Worm (Caenorhabditis elegans) whole organism, L2 larva: Measurements from ENCODE around the gene elt-7.

Experiments used
- C34F6.9 ChIP-seq: fragments of 150-350 bp; optimal IDR thresholded peaks from 2 replicates; lab custom pipeline; 2014; ENCODE audit warnings: missing biosample characterization, missing genetic modification characterization
- F13H6.1 ChIP-seq: sonication (generic microtip); optimal IDR thresholded peaks from 2 replicates; lab custom pipeline; 2016; ENCODE audit warnings: missing genetic modification characterization, missing compliant biosample characterization
- Y55F3AM.14 ChIP-seq: fragments of 200-800 bp; sonication (Bioruptor generic); optimal IDR thresholded peaks from 2 replicates; lab custom pipeline; 2018; ENCODE audit warnings: mild to moderate bottlenecking, missing genetic modification characterization, missing compliant biosample characterization
- ZK546.5 ChIP-seq: sonication (generic microtip); optimal IDR thresholded peaks from 2 replicates; lab custom pipeline; 2017; ENCODE audit warnings: missing biosample characterization, missing genetic modification characterization
- aly-2 ChIP-seq: fragments of 150-350 bp; optimal IDR thresholded peaks from 2 replicates; lab custom pipeline; 2014; ENCODE audit warnings: missing biosample characterization, missing genetic modification characterization
- ama-1 ChIP-seq: fragments of 150-350 bp; optimal IDR thresholded peaks from 2 replicates; lab custom pipeline; 2018; ENCODE audit warnings: inconsistent platforms
- blmp-1 ChIP-seq: sonication (generic microtip); optimal IDR thresholded peaks from 2 replicates; lab custom pipeline; 2017; ENCODE audit warnings: missing genetic modification characterization, mild to moderate bottlenecking, missing compliant biosample characterization, antibody characterized with exemption, moderate library complexity; ENCODE audit not compliant: insufficient read depth
- ceh-16 ChIP-seq: fragments of 150-350 bp; optimal IDR thresholded peaks from 2 replicates; lab custom pipeline; 2014; ENCODE audit warnings: missing biosample characterization, missing genetic modification characterization
- ceh-82 ChIP-seq: fragments of 150-350 bp; optimal IDR thresholded peaks from 2 replicates; lab custom pipeline; 2014; ENCODE audit warnings: missing biosample characterization, missing genetic modification characterization
- crh-2 ChIP-seq: sonication (generic microtip); optimal IDR thresholded peaks from 2 replicates; lab custom pipeline; 2017; ENCODE audit warnings: missing biosample characterization, missing genetic modification characterization
- dmd-4 ChIP-seq: sonication (generic microtip); optimal IDR thresholded peaks from 2 replicates; lab custom pipeline; 2017; ENCODE audit warnings: missing biosample characterization, missing genetic modification characterization
- elt-1 ChIP-seq: fragments of 150-350 bp; optimal IDR thresholded peaks from 2 replicates; lab custom pipeline; 2014; ENCODE audit warnings: missing biosample characterization, missing genetic modification characterization
- fos-1 ChIP-seq: fragments of 150-350 bp; optimal IDR thresholded peaks from 2 replicates; lab custom pipeline; 2014; ENCODE audit warnings: missing biosample characterization, missing genetic modification characterization
- gmeb-1 ChIP-seq: fragments of 150-350 bp; optimal IDR thresholded peaks from 2 replicates; lab custom pipeline; 2014; ENCODE audit warnings: missing biosample characterization, missing genetic modification characterization
- lin-11 ChIP-seq: fragments of 150-350 bp; sonication (generic microtip); optimal IDR thresholded peaks from 2 replicates; lab custom pipeline; 2014; ENCODE audit warnings: missing biosample characterization, missing genetic modification characterization, inconsistent platforms, mixed read lengths
- lin-13 ChIP-seq: fragments of 150-350 bp; optimal IDR thresholded peaks from 2 replicates; lab custom pipeline; 2014; ENCODE audit warnings: missing biosample characterization, missing genetic modification reagents, missing genetic modification characterization
- lin-39 ChIP-seq: fragments of 150-350 bp; optimal IDR thresholded peaks from 2 replicates; lab custom pipeline; 2014; ENCODE audit warnings: missing biosample characterization, missing genetic modification reagents, missing genetic modification characterization
- lsy-2 ChIP-seq, 2 experiments: fragments of 150-350 bp in 1 of 2; sonication (generic microtip) in 1 of 2; optimal IDR thresholded peaks; 2 replicates each; lab custom pipeline; 2014 to 2017; ENCODE audit warnings: missing biosample characterization in 2 of 2, missing genetic modification characterization in 2 of 2
- mab-5 ChIP-seq: fragments of 150-350 bp; optimal IDR thresholded peaks from 2 replicates; lab custom pipeline; 2014; ENCODE audit warnings: missing biosample characterization, missing genetic modification characterization
- mbf-1 ChIP-seq: sonication (generic microtip); optimal IDR thresholded peaks from 2 replicates; lab custom pipeline; 2017; ENCODE audit warnings: missing biosample characterization, missing genetic modification characterization
- nhr-12 ChIP-seq: fragments of 150-350 bp; optimal IDR thresholded peaks from 2 replicates; lab custom pipeline; 2014; ENCODE audit warnings: missing biosample characterization, missing genetic modification characterization
- nhr-129 ChIP-seq: fragments of 150-350 bp; optimal IDR thresholded peaks from 2 replicates; lab custom pipeline; 2014; ENCODE audit warnings: missing biosample characterization, missing genetic modification characterization
- nhr-21 ChIP-seq: fragments of 150-350 bp; optimal IDR thresholded peaks from 2 replicates; lab custom pipeline; 2014; ENCODE audit warnings: missing biosample characterization, missing genetic modification characterization
- nhr-23 ChIP-seq: fragments of 150-350 bp; optimal IDR thresholded peaks from 2 replicates; lab custom pipeline; 2014; ENCODE audit warnings: missing biosample characterization, missing genetic modification reagents, missing genetic modification characterization
- nhr-25 ChIP-seq: fragments of 150-350 bp; sonication (generic microtip); optimal IDR thresholded peaks from 3 replicates; lab custom pipeline; 2014; ENCODE audit warnings: missing biosample characterization, missing genetic modification characterization
- nhr-6 ChIP-seq: fragments of 150-350 bp; optimal IDR thresholded peaks from 2 replicates; lab custom pipeline; 2014; ENCODE audit warnings: missing biosample characterization, missing genetic modification characterization
- peb-1 ChIP-seq: fragments of 150-350 bp; optimal IDR thresholded peaks from 2 replicates; lab custom pipeline; 2014; ENCODE audit warnings: missing biosample characterization, missing genetic modification characterization
- sem-4 ChIP-seq: fragments of 150-350 bp; optimal IDR thresholded peaks from 2 replicates; lab custom pipeline; 2014; ENCODE audit warnings: missing biosample characterization, missing genetic modification reagents, missing genetic modification characterization
- skn-1 ChIP-seq: sonication (generic microtip); optimal IDR thresholded peaks from 2 replicates; lab custom pipeline; 2017; ENCODE audit warnings: missing biosample characterization, missing genetic modification characterization
- sma-3 ChIP-seq: sonication (generic microtip); optimal IDR thresholded peaks from 2 replicates; lab custom pipeline; 2016; ENCODE audit warnings: missing genetic modification reagents, missing genetic modification characterization, missing compliant biosample characterization
- sma-9 ChIP-seq, 2 experiments: fragments of 150-350 bp in 1 of 2; sonication (generic microtip) in 1 of 2; optimal IDR thresholded peaks; 2 replicates each; lab custom pipeline; 2014 to 2016; ENCODE audit warnings: missing genetic modification characterization in 2 of 2, mild to moderate bottlenecking in 1 of 2, missing biosample characterization in 1 of 2, missing compliant biosample characterization in 1 of 2, missing genetic modification reagents in 1 of 2, moderate library complexity in 1 of 2
- unc-39 ChIP-seq: fragments of 150-350 bp; optimal IDR thresholded peaks from 2 replicates; lab custom pipeline; 2014; ENCODE audit warnings: missing biosample characterization, missing genetic modification characterization
- ztf-1 ChIP-seq: fragments of 200-800 bp; sonication (Bioruptor generic); conservative IDR thresholded peaks from 2 replicates; pipeline ENCODE4 v1.3.6; 2022; ENCODE audit warnings: missing genetic modification characterization, missing compliant biosample characterization
- ztf-11 ChIP-seq: sonication (generic microtip); optimal IDR thresholded peaks from 2 replicates; lab custom pipeline; 2017; ENCODE audit warnings: missing biosample characterization, missing genetic modification characterization
- ztf-4 ChIP-seq: fragments of 150-350 bp; optimal IDR thresholded peaks from 2 replicates; lab custom pipeline; 2014; ENCODE audit warnings: missing biosample characterization, missing genetic modification characterization

The elt-7 gene

DNA sequence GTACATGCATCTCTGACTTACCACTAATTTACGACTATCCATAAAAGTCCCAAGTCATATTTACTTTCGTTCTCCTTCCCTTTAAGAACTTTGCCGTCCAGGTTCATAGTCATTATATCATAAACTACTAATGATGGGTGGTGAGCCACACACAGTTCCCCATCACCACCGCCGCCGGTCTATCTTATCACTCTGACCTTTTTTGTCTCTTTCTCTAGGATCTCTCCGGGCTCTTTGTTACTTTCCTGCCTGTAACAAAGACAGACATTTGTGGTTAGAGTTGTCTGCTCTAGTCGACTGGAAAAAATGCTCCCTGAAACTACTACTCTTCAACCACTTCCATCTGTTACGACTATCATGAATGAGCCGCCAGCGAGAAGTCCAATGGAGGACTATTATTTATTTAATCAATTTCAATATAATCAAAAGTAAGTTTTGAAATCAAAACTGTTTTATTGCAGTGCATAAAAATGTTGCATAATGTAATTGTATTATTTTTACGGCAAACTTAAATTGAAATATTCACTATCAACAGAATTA lies at the start of gene elt-7:
TSS of gene elt-7 (plus strand) at position 263 of the 540 bp plus-strand sequence.
- no peak for TF ChIP-seq lin-39 (tag; lab: Kevin White, UChicago)
- TF ChIP-seq fos-1: peak; percentile 50
- TF ChIP-seq, all 48 proteins: peak for 1

DNA sequence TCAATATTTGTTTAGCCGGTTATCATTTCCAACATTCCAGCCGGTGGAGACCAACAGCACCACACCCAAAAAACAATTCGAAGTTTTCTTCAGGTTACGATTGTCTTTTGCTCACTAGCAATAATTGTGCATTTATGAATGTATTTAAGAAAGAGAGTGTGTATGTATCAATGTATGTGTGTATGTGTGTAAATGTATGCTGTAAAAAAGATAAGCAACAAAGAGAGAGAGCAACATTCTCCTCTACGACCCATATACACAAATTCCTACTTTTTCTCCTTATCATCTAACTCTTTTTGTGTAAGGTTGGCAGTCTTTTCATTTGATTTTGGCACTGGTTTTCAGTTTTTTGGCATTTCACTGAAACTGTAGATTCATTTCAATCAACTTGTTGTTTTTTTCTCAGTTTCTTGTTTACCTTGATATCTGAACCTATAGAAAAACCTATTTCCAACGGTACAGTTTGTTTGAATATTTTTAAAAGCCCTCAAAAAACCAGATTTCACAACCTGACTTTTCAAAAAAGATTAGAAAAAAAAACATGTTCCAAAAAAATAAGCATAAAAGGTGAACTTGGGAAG lies 49.5 kb upstream of the elt-7 start:
- TF ChIP-seq ztf-4 (tag; lab: Kevin White, UChicago) (no peak), crh-2 (tag; lab: Kevin White, UChicago) (peak; percentile 50), fos-1 (peak; percentile 91), gmeb-1 (tag; lab: Kevin White, UChicago) (peak; percentile 12), sma-9 (GFP tag; optimal IDR thresholded peaks at IDR 0.05; lab: Kevin White, UChicago) (peak; percentile 5), sma-9 (tag; optimal IDR thresholded peaks at IDR 0.05; lab: Kevin White, UChicago) (no peak), blmp-1 (tag; lab: Kevin White, UChicago) (no peak)

DNA sequence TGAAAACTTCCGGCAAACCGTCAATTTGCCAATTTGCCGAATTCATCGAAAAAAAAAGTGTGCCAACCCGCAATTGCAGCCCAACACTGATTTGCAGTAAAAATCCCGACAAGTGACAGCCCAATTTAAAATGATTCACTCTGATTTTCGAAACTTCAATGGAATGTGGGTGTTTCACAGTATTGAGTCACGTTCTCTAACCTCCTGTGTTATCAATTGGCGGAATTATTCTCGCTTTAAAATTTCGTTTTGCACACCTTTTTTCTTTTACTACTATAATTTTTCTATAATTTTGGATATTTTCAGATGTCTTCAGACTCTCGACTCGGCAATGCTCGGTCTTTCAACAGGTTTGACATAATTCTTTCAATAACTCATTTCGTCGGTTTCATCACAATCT lies 48.2 kb upstream of the elt-7 start, which contains the start of gene F39G3.5:
TSS of gene F39G3.5 (plus strand) at position 301 of the 400 bp plus-strand sequence.
- TF ChIP-seq C34F6.9 (no peak), dmd-4 (no peak)
- TF ChIP-seq, all 48 proteins: peak for 0

DNA sequence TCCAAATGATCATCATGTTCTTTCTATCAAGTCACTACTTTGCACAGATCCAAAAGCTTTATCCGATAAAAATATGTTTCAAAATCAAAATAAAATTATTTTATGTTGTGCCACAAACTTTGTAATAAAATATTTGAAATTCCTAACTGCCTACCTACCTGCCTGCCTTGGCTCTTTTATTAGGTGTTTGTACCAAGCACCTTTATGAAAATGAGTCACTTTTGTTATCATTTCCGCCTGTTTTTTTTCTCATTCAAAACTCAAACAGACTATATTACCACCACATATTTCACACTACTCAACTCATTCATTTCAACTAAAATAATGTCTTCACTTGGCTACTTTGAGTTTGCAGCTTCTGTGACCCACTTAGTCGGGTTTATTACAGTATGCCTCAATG lies 46.0 kb upstream of the elt-7 start, which contains the start of gene F39G3.4:
TSS of gene F39G3.4 (plus strand) at position 301 of the 400 bp plus-strand sequence.
- TF ChIP-seq mbf-1 (tag; lab: Kevin White, UChicago): no peak
- no peak for TF ChIP-seq lin-11 (tag; lab: Kevin White, UChicago)
- TF ChIP-seq sma-3 (GFP tag; lab: Kevin White, UChicago): no peak
- TF ChIP-seq ztf-11 (tag; lab: Kevin White, UChicago): no peak
- TF ChIP-seq nhr-6: no peak
- TF ChIP-seq nhr-21: no peak
- TF ChIP-seq nhr-12 (tag; lab: Kevin White, UChicago): no peak
- no peak for TF ChIP-seq crh-2 (tag; lab: Kevin White, UChicago)
- TF ChIP-seq mab-5 (tag; lab: Kevin White, UChicago): no peak
- no peak for TF ChIP-seq lin-39 (tag; lab: Kevin White, UChicago)
- TF ChIP-seq ztf-4 (tag; lab: Kevin White, UChicago): no peak
- no peak for TF ChIP-seq nhr-25 (tag; lab: Kevin White, UChicago)
- no peak for TF ChIP-seq ceh-82 (tag; lab: Kevin White, UChicago)
- no peak for TF ChIP-seq gmeb-1 (tag; lab: Kevin White, UChicago)
- TF ChIP-seq elt-1 (tag; lab: Kevin White, UChicago): no peak
- TF ChIP-seq ztf-1 (GFP tag; lab: Robert Waterston, UW): no peak
- no peak for TF ChIP-seq sem-4 (tag; lab: Kevin White, UChicago)
- TF ChIP-seq ama-1 (lab: Kevin White, UChicago): no peak
- no peak for TF ChIP-seq skn-1 (tag; lab: Kevin White, UChicago)
- TF ChIP-seq ceh-16 (tag; lab: Kevin White, UChicago): no peak
- TF ChIP-seq, all 48 proteins: peak for 0

DNA sequence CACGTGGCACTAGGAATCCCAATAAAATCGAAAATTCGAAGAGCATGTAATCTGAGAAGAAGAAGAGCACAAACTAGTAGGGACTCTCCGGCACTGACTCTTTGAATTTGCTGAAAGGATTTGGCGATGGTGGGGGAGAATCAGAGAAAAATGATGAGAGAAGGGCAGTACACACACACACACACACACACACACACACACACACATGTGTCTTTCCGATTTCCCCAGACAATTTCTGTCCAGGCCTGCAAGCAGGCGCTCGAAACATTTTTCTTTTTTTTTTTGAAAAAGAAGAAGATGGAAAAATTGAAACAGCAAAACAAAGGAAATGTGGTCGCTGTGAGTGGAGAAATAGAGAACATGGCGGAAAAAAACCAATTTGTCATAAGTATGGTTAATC lies 40.4 kb upstream of the elt-7 start, which contains the start of gene tig-2:
TSS of gene tig-2 (minus strand) at position 87 of the 400 bp plus-strand sequence.
- TF ChIP-seq Y55F3AM.14 (GFP tag; lab: Kevin White, UChicago) (peak; percentile 59), lin-11 (tag; lab: Kevin White, UChicago) (no peak), lin-13 (GFP tag; lab: Kevin White, UChicago) (peak; percentile 1), lsy-2 (tag; optimal IDR thresholded peaks at IDR 0.05; lab: Kevin White, UChicago) (peak in 1 of 2 experiments; percentile 20), aly-2 (tag; lab: Kevin White, UChicago) (no peak), crh-2 (tag; lab: Kevin White, UChicago) (peak; percentile 2), nhr-23 (tag; lab: Kevin White, UChicago) (no peak), unc-39 (tag; lab: Kevin White, UChicago) (no peak), dmd-4 (no peak), F13H6.1 (peak; percentile 58), peb-1 (no peak), C34F6.9 (peak; percentile 29), nhr-129 (tag; lab: Kevin White, UChicago) (peak; percentile 54), nhr-25 (tag; lab: Kevin White, UChicago) (no peak), sem-4 (tag; lab: Kevin White, UChicago) (no peak), ZK546.5 (tag; lab: Kevin White, UChicago) (no peak), nhr-6 (no peak)
- TF ChIP-seq, all 48 proteins: peak for 7
